Fruit fly (Drosophila melanogaster) whole organism, embryonic: Measurements from ENCODE around the gene Hrb98DE.

ENCODE experiments used
- Aef1 ChIP-seq: fragments of 200-800 bp; sonication (Bioruptor generic); IDR thresholded peaks from 3 replicates; pipeline ENCODE4 v1.3.6; 2022; ENCODE audit warnings: missing biosample characterization, missing genetic modification characterization
- CG10654 ChIP-seq: fragments of 200-800 bp; sonication (Bioruptor generic); optimal IDR thresholded peaks from 2 replicates; lab custom pipeline; 2016; ENCODE audit warnings: missing biosample characterization, missing genetic modification characterization
- CG11085 ChIP-seq: fragments of 200-800 bp; sonication (Bioruptor generic); IDR thresholded peaks from 2 replicates; pipeline ENCODE4 v1.3.6; 2022; ENCODE audit warnings: missing biosample characterization, missing genetic modification characterization
- CG11456 ChIP-seq: fragments of 200-800 bp; sonication (Bioruptor generic); IDR thresholded peaks from 3 replicates; pipeline ENCODE4 v1.3.6; 2022; ENCODE audit warnings: missing biosample characterization, missing genetic modification characterization
- CG11723 ChIP-seq: fragments of 200-800 bp; sonication (Bioruptor generic); optimal IDR thresholded peaks from 2 replicates; lab custom pipeline; 2017; ENCODE audit warnings: missing biosample characterization, mild to moderate bottlenecking, missing genetic modification characterization
- CG12236 ChIP-seq: fragments of 200-800 bp; sonication (Bioruptor generic); optimal IDR thresholded peaks from 2 replicates; lab custom pipeline; 2016; ENCODE audit warnings: missing biosample characterization, missing genetic modification characterization
- CG12299 ChIP-seq: fragments of 200-800 bp; sonication (Bioruptor generic); optimal IDR thresholded peaks from 2 replicates; lab custom pipeline; 2018; ENCODE audit warnings: missing biosample characterization, mild to moderate bottlenecking, missing genetic modification characterization
- CG1233 ChIP-seq: fragments of 200-800 bp; sonication (Bioruptor generic); optimal IDR thresholded peaks from 4 replicates; lab custom pipeline; 2018; ENCODE audit warnings: missing biosample characterization, mild to moderate bottlenecking, missing genetic modification characterization
- CG15696 ChIP-seq: fragments of 200-800 bp; sonication (Bioruptor generic); optimal IDR thresholded peaks from 2 replicates; lab custom pipeline; 2019; ENCODE audit warnings: missing biosample characterization, mild to moderate bottlenecking, missing genetic modification characterization, moderate library complexity
- CG1602 ChIP-seq: fragments of 200-800 bp; sonication (Bioruptor generic); optimal IDR thresholded peaks from 3 replicates; lab custom pipeline; 2016; ENCODE audit warnings: missing biosample characterization, missing genetic modification characterization
- CG17568 ChIP-seq: fragments of 200-800 bp; sonication (Bioruptor generic); optimal IDR thresholded peaks from 2 replicates; lab custom pipeline; 2018; ENCODE audit warnings: missing biosample characterization, mild to moderate bottlenecking, missing genetic modification characterization, moderate library complexity
- CG17912 ChIP-seq: fragments of 200-800 bp; sonication (Bioruptor generic); optimal IDR thresholded peaks from 2 replicates; lab custom pipeline; 2018; ENCODE audit warnings: missing biosample characterization, mild to moderate bottlenecking, missing genetic modification characterization
- CG3065 ChIP-seq: fragments of 200-800 bp; sonication (Bioruptor generic); optimal IDR thresholded peaks from 2 replicates; lab custom pipeline; 2016; ENCODE audit warnings: missing biosample characterization, missing genetic modification characterization
- CG31365 ChIP-seq: fragments of 200-800 bp; sonication (Bioruptor generic); optimal IDR thresholded peaks from 2 replicates; lab custom pipeline; 2018; ENCODE audit warnings: missing biosample characterization, mild to moderate bottlenecking, missing genetic modification characterization
- CG32772 ChIP-seq: fragments of 200-800 bp; sonication (Bioruptor generic); IDR thresholded peaks from 2 replicates; pipeline ENCODE4 v1.3.6; 2022; ENCODE audit warnings: missing biosample characterization, missing genetic modification characterization
- CG34422 ChIP-seq: fragments of 200-800 bp; sonication (Bioruptor generic); IDR thresholded peaks from 3 replicates; pipeline ENCODE4 v1.3.6; 2022; ENCODE audit warnings: missing biosample characterization, missing genetic modification characterization
- CG3995 ChIP-seq: fragments of 200-800 bp; sonication (Bioruptor generic); optimal IDR thresholded peaks from 3 replicates; lab custom pipeline; 2016; ENCODE audit warnings: missing biosample characterization, missing genetic modification characterization
- CG4404 ChIP-seq: fragments of 200-800 bp; sonication (Bioruptor generic); IDR thresholded peaks from 2 replicates; pipeline ENCODE4 v1.3.6; 2022; ENCODE audit warnings: missing biosample characterization, missing genetic modification characterization
- CG4820 ChIP-seq: fragments of 200-800 bp; sonication (Bioruptor generic); optimal IDR thresholded peaks from 3 replicates; lab custom pipeline; 2016; ENCODE audit warnings: missing biosample characterization, missing genetic modification characterization
- CG5180 ChIP-seq: fragments of 200-800 bp; sonication (Bioruptor generic); optimal IDR thresholded peaks from 3 replicates; lab custom pipeline; 2017; ENCODE audit warnings: missing biosample characterization, missing genetic modification characterization, mild to moderate bottlenecking, moderate library complexity, missing genetic modification reagents
- CG7556 ChIP-seq: fragments of 200-800 bp; sonication (Bioruptor generic); optimal IDR thresholded peaks from 2 replicates; lab custom pipeline; 2017; ENCODE audit warnings: missing biosample characterization, mild to moderate bottlenecking, missing genetic modification characterization
- CG7786 ChIP-seq: fragments of 200-800 bp; sonication (Bioruptor generic); optimal IDR thresholded peaks from 2 replicates; lab custom pipeline; 2016; ENCODE audit warnings: missing biosample characterization, missing genetic modification characterization
- CG8388 ChIP-seq: fragments of 200-800 bp; sonication (Bioruptor generic); optimal IDR thresholded peaks from 2 replicates; lab custom pipeline; 2019; ENCODE audit warnings: missing biosample characterization, mild to moderate bottlenecking, missing genetic modification characterization, moderate library complexity
- CG9215 ChIP-seq: fragments of 200-800 bp; sonication (Bioruptor generic); IDR thresholded peaks from 2 replicates; pipeline ENCODE4 v1.3.6; 2022; ENCODE audit warnings: missing biosample characterization, missing genetic modification characterization
- CG9932 ChIP-seq: fragments of 200-800 bp; sonication (Bioruptor generic); IDR thresholded peaks from 2 replicates; pipeline ENCODE4 v1.3.6; 2022; ENCODE audit warnings: missing biosample characterization, missing genetic modification characterization
- CoRest ChIP-seq: fragments of 200-800 bp; sonication (Bioruptor generic); optimal IDR thresholded peaks from 3 replicates; lab custom pipeline; 2018; ENCODE audit warnings: missing biosample characterization, mild to moderate bottlenecking, missing genetic modification characterization, moderate library complexity
- D19B ChIP-seq: fragments of 200-800 bp; sonication (Bioruptor generic); optimal IDR thresholded peaks from 2 replicates; lab custom pipeline; 2017; ENCODE audit warnings: missing biosample characterization, mild to moderate bottlenecking, missing genetic modification characterization
- H2.0 ChIP-seq: fragments of 200-800 bp; sonication (Bioruptor generic); IDR thresholded peaks from 2 replicates; pipeline ENCODE4 v1.3.6; 2022; ENCODE audit warnings: missing biosample characterization, missing genetic modification characterization
- Hsf ChIP-seq: fragments of 200-800 bp; sonication (Bioruptor generic); optimal IDR thresholded peaks from 3 replicates; lab custom pipeline; 2016; ENCODE audit warnings: missing biosample characterization, missing genetic modification characterization
- Kr ChIP-seq: fragments of 200-800 bp; sonication (Bioruptor generic); optimal IDR thresholded peaks from 2 replicates; lab custom pipeline; 2017; ENCODE audit warnings: missing biosample characterization, mild to moderate bottlenecking, missing genetic modification characterization
- Mes4 ChIP-seq: fragments of 200-800 bp; sonication (Bioruptor generic); optimal IDR thresholded peaks from 2 replicates; lab custom pipeline; 2016; ENCODE audit warnings: missing biosample characterization, missing genetic modification characterization
- Poxn ChIP-seq: fragments of 200-800 bp; sonication (Bioruptor generic); IDR thresholded peaks from 2 replicates; pipeline ENCODE4 v1.3.6; 2022; ENCODE audit warnings: missing biosample characterization, missing genetic modification characterization
- Sin3A ChIP-seq: fragments of >200 bp; optimal IDR thresholded peaks from 2 replicates; lab custom pipeline; 2018
- Tbp ChIP-seq: fragments of >200 bp; optimal IDR thresholded peaks from 2 replicates; lab custom pipeline; 2018; ENCODE audit warnings: missing biosample characterization, missing genetic modification characterization
- bcd ChIP-seq: fragments of 200-800 bp; sonication (Bioruptor generic); optimal IDR thresholded peaks from 2 replicates; lab custom pipeline; 2017; ENCODE audit warnings: missing biosample characterization, mild to moderate bottlenecking, missing genetic modification characterization
- chm ChIP-seq: fragments of 200-800 bp; sonication (Bioruptor generic); IDR thresholded peaks from 2 replicates; pipeline ENCODE4 v1.3.6; 2022; ENCODE audit warnings: missing biosample characterization, missing genetic modification characterization
- disco-r ChIP-seq: fragments of 200-800 bp; sonication (Bioruptor generic); optimal IDR thresholded peaks from 2 replicates; lab custom pipeline; 2016; ENCODE audit warnings: missing biosample characterization, missing genetic modification characterization
- fru ChIP-seq: fragments of >200 bp; optimal IDR thresholded peaks from 2 replicates; lab custom pipeline; 2017
- gsb ChIP-seq: fragments of 200-800 bp; sonication (Bioruptor generic); IDR thresholded peaks from 2 replicates; pipeline ENCODE4 v1.3.6; 2022; ENCODE audit warnings: missing biosample characterization, missing genetic modification characterization
- ham ChIP-seq: fragments of 200-800 bp; sonication (Bioruptor generic); IDR thresholded peaks from 2 replicates; pipeline ENCODE4 v1.3.6; 2022; ENCODE audit warnings: missing biosample characterization, missing genetic modification characterization
- hbn ChIP-seq: fragments of 200-800 bp; sonication (Bioruptor generic); IDR thresholded peaks from 2 replicates; pipeline ENCODE4 v1.3.6; 2022; ENCODE audit warnings: missing biosample characterization, missing genetic modification characterization; ENCODE audit not compliant: partially characterized antibody
- kay ChIP-seq: fragments of 200-800 bp; sonication (Bioruptor generic); optimal IDR thresholded peaks from 2 replicates; lab custom pipeline; 2016; ENCODE audit warnings: missing biosample characterization, missing genetic modification characterization
- klu ChIP-seq: fragments of 200-800 bp; sonication (Bioruptor generic); IDR thresholded peaks from 2 replicates; pipeline ENCODE4 v1.3.6; 2022; ENCODE audit warnings: missing biosample characterization, missing genetic modification characterization
- p53 ChIP-seq: fragments of 200-800 bp; sonication (Bioruptor generic); optimal IDR thresholded peaks from 2 replicates; lab custom pipeline; 2016; ENCODE audit warnings: missing biosample characterization, missing genetic modification characterization
- pho ChIP-seq: fragments of 200-800 bp; sonication (Bioruptor generic); optimal IDR thresholded peaks from 2 replicates; lab custom pipeline; 2016; ENCODE audit warnings: missing biosample characterization, missing genetic modification characterization
- psq ChIP-seq: fragments of 200-800 bp; sonication (Bioruptor generic); optimal IDR thresholded peaks from 2 replicates; lab custom pipeline; 2017; ENCODE audit warnings: missing biosample characterization, missing genetic modification characterization
- sqz ChIP-seq: fragments of 200-800 bp; sonication (Bioruptor generic); optimal IDR thresholded peaks from 3 replicates; lab custom pipeline; 2018; ENCODE audit warnings: missing biosample characterization, mild to moderate bottlenecking, missing genetic modification characterization
- sr ChIP-seq: fragments of 200-800 bp; sonication (Bioruptor generic); IDR thresholded peaks from 3 replicates; pipeline ENCODE4 v1.3.6; 2022; ENCODE audit warnings: missing biosample characterization, missing genetic modification characterization
- trh ChIP-seq: fragments of 200-800 bp; sonication (Bioruptor generic); optimal IDR thresholded peaks from 2 replicates; lab custom pipeline; 2016; ENCODE audit warnings: missing biosample characterization, missing genetic modification characterization
- unpg ChIP-seq: fragments of 200-800 bp; sonication (Bioruptor generic); optimal IDR thresholded peaks from 3 replicates; lab custom pipeline; 2018; ENCODE audit warnings: missing biosample characterization, mild to moderate bottlenecking, missing genetic modification characterization, moderate library complexity
- zen2 ChIP-seq: fragments of 200-800 bp; sonication (Bioruptor generic); IDR thresholded peaks from 3 replicates; pipeline ENCODE4 v1.3.6; 2022; ENCODE audit warnings: missing biosample characterization, missing genetic modification characterization; ENCODE audit not compliant: partially characterized antibody

The Hrb98DE gene

dm6 chr3R:28634981-28635930 lies 35.6 kb downstream of the Hrb98DE start, which contains the start of gene CG10011 (continued):
- TF ChIP-seq CoRest (tag; lab: Kevin White, UChicago) (peak; percentile 24), Kr (GFP tag; lab: Kevin White, UChicago) (no peak), CG4820 (GFP tag; lab: Kevin White, UChicago) (no peak), fru (no peak), CG7556 (GFP tag; lab: Kevin White, UChicago) (no peak), CG9215 (GFP tag; lab: Robert Waterston, UW) (no peak), CG32772 (no peak), klu (GFP tag; lab: Robert Waterston, UW) (no peak), Sin3A (lab: Kevin White, UChicago) (peak; percentile 97), CG17568 (no peak), CG15696 (tag; lab: Kevin White, UChicago) (no peak), sr (GFP tag; lab: Robert Waterston, UW) (0 out of 3 replicates have a peak, but pooled peaks have one; percentile 22), gsb (GFP tag; lab: Robert Waterston, UW) (no peak), CG3995 (GFP tag; lab: Kevin White, UChicago) (peak; percentile 27), CG12299 (tag; lab: Kevin White, UChicago) (no peak), Tbp (GFP tag; lab: Kevin White, UChicago) (no peak), bcd (no peak), CG12236 (no peak), CG31365 (tag; lab: Kevin White, UChicago) (peak; percentile 91), CG4404 (GFP tag; lab: Robert Waterston, UW) (no peak), CG34422 (GFP tag; lab: Robert Waterston, UW) (no peak), CG1602 (no peak), CG10654 (GFP tag; lab: Kevin White, UChicago) (no peak), Poxn (GFP tag; lab: Robert Waterston, UW) (no peak), CG11723 (GFP tag; lab: Kevin White, UChicago) (no peak), Mes4 (GFP tag; lab: Kevin White, UChicago) (no peak), CG7786 (GFP tag; lab: Kevin White, UChicago) (no peak), psq (GFP tag; lab: Kevin White, UChicago) (no peak), CG11456 (GFP tag; lab: Robert Waterston, UW) (0 out of 3 replicates have a peak, but pooled peaks have one; percentile 23), hbn (GFP tag; lab: Robert Waterston, UW) (no peak), CG5180 (GFP tag; lab: Kevin White, UChicago) (no peak), CG8388 (GFP tag; lab: Kevin White, UChicago) (no peak), p53 (GFP tag; lab: Kevin White, UChicago) (no peak), chm (GFP tag; lab: Robert Waterston, UW) (no peak), D19B (GFP tag; lab: Kevin White, UChicago) (no peak), CG1233 (no peak), Aef1 (GFP tag; lab: Robert Waterston, UW) (no peak), disco-r (GFP tag; lab: Kevin White, UChicago) (no peak), unpg (no peak), CG9932 (GFP tag; lab: Robert Waterston, UW) (peak; percentile 44), CG17912 (GFP tag; lab: Kevin White, UChicago) (no peak), CG11085 (GFP tag; lab: Robert Waterston, UW) (no peak), kay (GFP tag; lab: Kevin White, UChicago) (no peak), zen2 (GFP tag; lab: Robert Waterston, UW) (no peak), ham (GFP tag; lab: Robert Waterston, UW) (no peak), Hsf (GFP tag; lab: Kevin White, UChicago) (no peak), pho (GFP tag; lab: Kevin White, UChicago) (no peak), trh (GFP tag; lab: Kevin White, UChicago) (no peak), CG3065 (GFP tag; lab: Kevin White, UChicago) (no peak), H2.0 (GFP tag; lab: Robert Waterston, UW) (no peak), sqz (GFP tag; lab: Kevin White, UChicago) (no peak)
